Fruit fly (Drosophila melanogaster): ENCODE data around the gene CG31244.

dm6 chr3R:19350375-19350943, 47.9 kb downstream of the CG31244 start:
- TF ChIP-seq Clk (GFP tag; optimal IDR thresholded peaks at IDR 0.05): no peak
- TF ChIP-seq ovo (GFP tag; optimal IDR thresholded peaks at IDR 0.05): no peak
- no peak for TF ChIP-seq kay (GFP tag; ENCODE audit: borderline replicate concordance)
- TF ChIP-seq CG5204 (GFP tag; optimal IDR thresholded peaks at IDR 0.05): no peak
- no peak for TF ChIP-seq CG1620 (GFP tag; optimal IDR thresholded peaks at IDR 0.05)
- no peak for TF ChIP-seq toe (GFP tag; optimal IDR thresholded peaks at IDR 0.05)
- no peak for TF ChIP-seq CG11617 (GFP tag; optimal IDR thresholded peaks at IDR 0.05)

All from whole organism, adult.